Worm (Caenorhabditis elegans) whole organism, midembryonic: ENCODE data around the gene pals-39.
A peak's percentile ranks its signal among the peaks of the same experiment; 100 is the strongest.

ENCODE experiments used
- T22C8.4 ChIP-seq: fragments of 200-800 bp; sonication (Bioruptor generic); IDR thresholded peaks from 2 replicates; pipeline ENCODE4 v1.3.6; 2022; ENCODE audit warnings: missing genetic modification characterization, missing compliant biosample characterization
- cog-1 ChIP-seq: sonication (generic microtip); optimal IDR thresholded peaks from 2 replicates; lab custom pipeline; 2016; ENCODE audit warnings: missing genetic modification characterization, missing compliant biosample characterization
- flt-1 ChIP-seq: fragments of 200-800 bp; sonication (Bioruptor generic); IDR thresholded peaks from 2 replicates; pipeline ENCODE4 v1.3.6; 2022; ENCODE audit warnings: missing genetic modification characterization, missing compliant biosample characterization
- klf-2 ChIP-seq: fragments of 200-800 bp; sonication (Bioruptor generic); conservative IDR thresholded peaks from 2 replicates; pipeline ENCODE4 v1.3.6; 2022; ENCODE audit warnings: missing genetic modification reagents, missing genetic modification characterization, missing compliant biosample characterization
- ref-1 ChIP-seq: fragments of 200-800 bp; sonication (Bioruptor generic); conservative IDR thresholded peaks from 2 replicates; pipeline ENCODE4 v1.3.6; 2022; ENCODE audit warnings: missing genetic modification reagents, missing genetic modification characterization, missing compliant biosample characterization
- tab-1 ChIP-seq: fragments of 200-800 bp; sonication (Bioruptor generic); IDR thresholded peaks from 2 replicates; pipeline ENCODE4 v1.3.6; 2022; ENCODE audit warnings: missing genetic modification characterization, missing compliant biosample characterization

DNA sequence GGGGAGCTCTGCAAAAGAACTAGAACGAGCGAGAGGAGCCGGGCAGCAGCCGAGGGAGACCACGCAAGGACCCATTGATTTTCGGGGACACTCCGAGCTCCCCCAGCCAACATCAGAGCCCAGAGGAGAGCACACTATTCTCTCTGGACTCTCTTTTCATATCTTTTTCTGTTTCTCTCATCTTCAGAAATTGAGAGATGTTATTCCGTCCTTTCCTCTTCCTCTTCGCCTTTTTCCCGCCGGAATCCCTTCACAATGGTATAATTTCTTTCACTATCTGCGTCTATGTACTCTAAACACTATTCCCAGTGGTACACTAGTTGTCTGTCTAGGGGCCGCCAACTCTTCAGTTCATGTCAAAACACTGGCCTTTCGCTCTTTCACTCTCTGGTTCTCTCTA, 21.7 kb upstream of the pals-39 start:
- TF ChIP-seq tab-1 (GFP tag; lab: Robert Waterston, UW) (no peak), klf-2 (GFP tag; lab: Robert Waterston, UW) (no peak), flt-1 (GFP tag; lab: Robert Waterston, UW) (no peak), cog-1 (tag; lab: Kevin White, UChicago) (peak; percentile 87), T22C8.4 (GFP tag; lab: Robert Waterston, UW) (0 out of 2 replicates have a peak, but pooled peaks have one; percentile 23), ref-1 (GFP tag; lab: Robert Waterston, UW) (no peak)
